Worm (Caenorhabditis elegans) whole organism, late embryonic: ENCODE results near the gene mms-19.

Experiments
- C38D4.7 ChIP-seq: fragments of 200-800 bp; sonication (Bioruptor generic); optimal IDR thresholded peaks from 2 replicates; lab custom pipeline; 2018; ENCODE audit warnings: mild to moderate bottlenecking, missing genetic modification characterization, moderate library complexity, missing compliant biosample characterization
- K02D7.2 ChIP-seq: sonication (generic microtip); optimal IDR thresholded peaks from 2 replicates; lab custom pipeline; 2017; ENCODE audit warnings: mild to moderate bottlenecking, missing genetic modification characterization, missing compliant biosample characterization
- K09A11.1 ChIP-seq: sonication (generic microtip); optimal IDR thresholded peaks from 2 replicates; lab custom pipeline; 2017; ENCODE audit warnings: antibody characterized with exemption, mild to moderate bottlenecking, missing genetic modification characterization, missing compliant biosample characterization; ENCODE audit not compliant: insufficient read depth
- T23F11.4 ChIP-seq: fragments of 200-800 bp; sonication (Bioruptor generic); optimal IDR thresholded peaks from 2 replicates; lab custom pipeline; 2018; ENCODE audit warnings: mild to moderate bottlenecking, missing genetic modification characterization, missing compliant biosample characterization
- ahr-1 ChIP-seq: sonication (generic microtip); optimal IDR thresholded peaks from 2 replicates; lab custom pipeline; 2016; ENCODE audit warnings: missing genetic modification characterization, missing compliant biosample characterization
- ceh-14 ChIP-seq: sonication (generic microtip); optimal IDR thresholded peaks from 2 replicates; lab custom pipeline; 2016; ENCODE audit warnings: missing genotype, missing genetic modification characterization, missing compliant biosample characterization
- ceh-18 ChIP-seq: sonication (generic microtip); optimal IDR thresholded peaks from 2 replicates; lab custom pipeline; 2016; ENCODE audit warnings: missing genetic modification characterization, missing compliant biosample characterization
- ceh-19 ChIP-seq: fragments of 200-800 bp; sonication (Bioruptor generic); optimal IDR thresholded peaks from 2 replicates; lab custom pipeline; 2018; ENCODE audit warnings: mild to moderate bottlenecking, missing genetic modification characterization, missing compliant biosample characterization
- ceh-22 ChIP-seq: sonication (generic microtip); optimal IDR thresholded peaks from 2 replicates; lab custom pipeline; 2017; ENCODE audit warnings: missing biosample characterization, missing genetic modification characterization
- ceh-24 ChIP-seq: sonication (generic microtip); optimal IDR thresholded peaks from 2 replicates; lab custom pipeline; 2016; ENCODE audit warnings: mild to moderate bottlenecking, missing genetic modification characterization, missing compliant biosample characterization
- ceh-34 ChIP-seq: sonication (generic microtip); optimal IDR thresholded peaks from 2 replicates; lab custom pipeline; 2016; ENCODE audit warnings: mild to moderate bottlenecking, missing genetic modification characterization, missing compliant biosample characterization
- ceh-6 ChIP-seq: fragments of 200-800 bp; sonication (Bioruptor generic); optimal IDR thresholded peaks from 2 replicates; lab custom pipeline; 2018; ENCODE audit warnings: mild to moderate bottlenecking, missing genetic modification characterization, missing compliant biosample characterization
- dmd-4 ChIP-seq: sonication (generic microtip); optimal IDR thresholded peaks from 2 replicates; lab custom pipeline; 2016; ENCODE audit warnings: borderline replicate concordance, missing genetic modification characterization, missing compliant biosample characterization
- dve-1 ChIP-seq: sonication (generic microtip); optimal IDR thresholded peaks from 2 replicates; lab custom pipeline; 2017; ENCODE audit warnings: antibody characterized with exemption, mild to moderate bottlenecking, missing genetic modification characterization, missing compliant biosample characterization
- elt-2 ChIP-seq: sonication (generic microtip); optimal IDR thresholded peaks from 2 replicates; lab custom pipeline; 2016; ENCODE audit warnings: missing genetic modification reagents, missing genetic modification characterization, missing compliant biosample characterization
- elt-4 ChIP-seq: sonication (generic microtip); optimal IDR thresholded peaks from 2 replicates; lab custom pipeline; 2016; ENCODE audit warnings: missing genetic modification characterization, missing compliant biosample characterization
- ets-4 ChIP-seq: sonication (generic microtip); optimal IDR thresholded peaks from 2 replicates; lab custom pipeline; 2016; ENCODE audit warnings: missing genetic modification characterization, missing compliant biosample characterization
- fax-1 ChIP-seq: sonication (generic microtip); optimal IDR thresholded peaks from 2 replicates; lab custom pipeline; 2016; ENCODE audit warnings: missing genotype, missing genetic modification characterization, missing compliant biosample characterization
- fkh-10 ChIP-seq: fragments of 150-350 bp; optimal IDR thresholded peaks from 2 replicates; lab custom pipeline; 2014; ENCODE audit warnings: missing biosample characterization, missing genetic modification reagents, missing genetic modification characterization
- fkh-6 ChIP-seq: sonication (generic microtip); optimal IDR thresholded peaks from 2 replicates; lab custom pipeline; 2016; ENCODE audit warnings: missing genetic modification characterization, missing compliant biosample characterization
- hlh-13 ChIP-seq: fragments of 200-800 bp; sonication (Bioruptor generic); optimal IDR thresholded peaks from 2 replicates; lab custom pipeline; 2018; ENCODE audit warnings: mild to moderate bottlenecking, missing genetic modification characterization, missing compliant biosample characterization
- hlh-8 ChIP-seq: sonication (generic microtip); optimal IDR thresholded peaks from 2 replicates; lab custom pipeline; 2016; ENCODE audit warnings: missing genotype, missing genetic modification characterization, missing compliant biosample characterization
- lin-11 ChIP-seq: fragments of 200-800 bp; sonication (Bioruptor generic); optimal IDR thresholded peaks from 2 replicates; lab custom pipeline; 2018; ENCODE audit warnings: mild to moderate bottlenecking, missing genetic modification characterization, missing compliant biosample characterization
- mec-3 ChIP-seq: sonication (generic microtip); optimal IDR thresholded peaks from 2 replicates; lab custom pipeline; 2016; ENCODE audit warnings: borderline replicate concordance, missing genetic modification characterization, missing compliant biosample characterization
- nhr-11 ChIP-seq: fragments of 150-350 bp; optimal IDR thresholded peaks from 2 replicates; lab custom pipeline; 2014; ENCODE audit warnings: missing biosample characterization, missing genetic modification characterization
- nhr-232 ChIP-seq: sonication (generic microtip); optimal IDR thresholded peaks from 2 replicates; lab custom pipeline; 2016; ENCODE audit warnings: missing genetic modification characterization, missing compliant biosample characterization
- npax-4 ChIP-seq: sonication (generic microtip); optimal IDR thresholded peaks from 2 replicates; lab custom pipeline; 2016; ENCODE audit warnings: missing genetic modification characterization, missing compliant biosample characterization
- pag-3 ChIP-seq: sonication (generic microtip); optimal IDR thresholded peaks from 2 replicates; lab custom pipeline; 2016; ENCODE audit warnings: missing compliant biosample characterization, missing genetic modification characterization, borderline replicate concordance
- pax-1 ChIP-seq: fragments of 150-350 bp; optimal IDR thresholded peaks from 2 replicates; lab custom pipeline; 2014; ENCODE audit warnings: missing biosample characterization, missing genetic modification characterization
- pha-4 ChIP-seq: fragments of 150-350 bp; optimal IDR thresholded peaks from 2 replicates; lab custom pipeline; 2018; ENCODE audit warnings: missing biosample characterization, missing genetic modification reagents, missing genetic modification characterization
- pros-1 ChIP-seq: fragments of 150-350 bp; optimal IDR thresholded peaks from 2 replicates; lab custom pipeline; 2014; ENCODE audit warnings: missing biosample characterization, missing genetic modification reagents, missing genetic modification characterization
- rnt-1 ChIP-seq: sonication (generic microtip); optimal IDR thresholded peaks from 2 replicates; lab custom pipeline; 2016; ENCODE audit warnings: missing genetic modification characterization, missing compliant biosample characterization
- sox-2 ChIP-seq: fragments of 200-800 bp; sonication (Bioruptor generic); IDR thresholded peaks from 2 replicates; pipeline ENCODE4 v1.3.6; 2022; ENCODE audit warnings: missing genetic modification reagents, missing genetic modification characterization, missing compliant biosample characterization
- sox-4 ChIP-seq: sonication (generic microtip); optimal IDR thresholded peaks from 2 replicates; lab custom pipeline; 2017; ENCODE audit warnings: mild to moderate bottlenecking, missing genetic modification characterization, inconsistent platforms, missing compliant biosample characterization
- syd-9 ChIP-seq: sonication (generic microtip); optimal IDR thresholded peaks from 2 replicates; lab custom pipeline; 2016; ENCODE audit warnings: mild to moderate bottlenecking, missing genetic modification characterization, moderate library complexity, missing compliant biosample characterization
- tbx-2 ChIP-seq: sonication (generic microtip); optimal IDR thresholded peaks from 2 replicates; lab custom pipeline; 2016; ENCODE audit warnings: missing genetic modification characterization, missing compliant biosample characterization
- ttx-3 ChIP-seq: sonication (generic microtip); optimal IDR thresholded peaks from 2 replicates; lab custom pipeline; 2016; ENCODE audit warnings: missing genetic modification reagents, missing genetic modification characterization, missing compliant biosample characterization
- ztf-16 ChIP-seq: sonication (generic microtip); optimal IDR thresholded peaks from 2 replicates; lab custom pipeline; 2017; ENCODE audit warnings: missing genetic modification characterization, missing compliant biosample characterization

The mms-19 gene

DNA sequence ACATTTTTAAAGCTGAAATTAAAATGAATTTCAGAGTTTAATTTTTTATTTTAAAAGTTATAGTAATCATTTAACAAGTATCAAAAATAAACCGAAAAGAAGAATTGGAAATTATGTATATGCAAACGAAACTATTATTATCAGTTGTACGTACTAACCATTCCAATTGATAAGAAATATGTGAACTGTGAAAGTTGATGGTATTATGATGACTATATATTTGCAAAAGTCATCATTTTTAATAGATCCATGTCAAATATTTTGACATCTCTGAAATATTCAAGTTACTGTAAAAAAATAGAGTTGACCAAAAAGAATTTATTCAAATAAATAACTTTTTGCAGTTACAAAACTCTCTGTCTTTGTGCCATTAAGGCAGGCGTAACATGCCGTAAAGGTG, 33.9 kb downstream of the mms-19 start, which contains the start of gene ugt-48:
ugt-48 (minus strand) TSS at position 12 of the 400 bp plus-strand sequence.
- TF ChIP-seq fax-1, result no peak
- no peak for TF ChIP-seq ceh-24 (tag; lab: Kevin White, UChicago)
- no peak for TF ChIP-seq sox-4 (tag; lab: Kevin White, UChicago)
- TF ChIP-seq hlh-13 (GFP tag; lab: Kevin White, UChicago), result no peak
- no peak for TF ChIP-seq hlh-8
- no peak for TF ChIP-seq ceh-14 (tag; lab: Kevin White, UChicago)
- no peak for TF ChIP-seq ceh-22
- no peak for TF ChIP-seq T23F11.4
- no peak for TF ChIP-seq ttx-3

DNA sequence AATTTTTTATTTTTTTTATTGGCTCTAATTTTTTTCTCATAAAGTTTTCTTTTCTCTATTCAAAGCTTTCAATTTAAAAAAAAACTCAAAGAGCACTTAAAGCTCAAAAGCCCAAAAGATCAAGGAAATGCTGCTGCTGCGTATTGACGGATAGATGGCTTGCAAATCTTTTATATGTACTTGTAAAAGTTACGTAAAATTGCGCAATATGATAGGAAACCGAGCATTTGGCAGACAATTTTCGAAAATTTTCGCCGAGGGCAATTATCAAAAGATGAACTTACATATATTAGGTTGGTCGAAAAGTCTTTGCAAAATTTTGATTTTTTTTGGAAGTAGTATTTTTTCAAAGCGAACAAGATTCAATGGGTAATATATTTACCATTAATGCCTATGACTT, 34.3 kb downstream of the mms-19 start:
- TF ChIP-seq ttx-3 (no peak), ets-4 (tag; lab: Kevin White, UChicago) (no peak), lin-11 (tag; lab: Kevin White, UChicago) (no peak), syd-9 (tag; lab: Kevin White, UChicago) (no peak), ceh-34 (tag; lab: Kevin White, UChicago) (no peak), fkh-10 (GFP tag; lab: Kevin White, UChicago) (no peak), K02D7.2 (no peak), ahr-1 (tag; lab: Kevin White, UChicago) (no peak), fax-1 (no peak), dmd-4 (tag; lab: Kevin White, UChicago) (no peak), mec-3 (no peak), dve-1 (tag; lab: Kevin White, UChicago) (no peak), C38D4.7 (GFP tag; lab: Kevin White, UChicago) (no peak), ceh-22 (no peak), npax-4 (tag; lab: Kevin White, UChicago) (no peak), pros-1 (no peak), rnt-1 (no peak), K09A11.1 (tag; lab: Kevin White, UChicago) (no peak)

DNA sequence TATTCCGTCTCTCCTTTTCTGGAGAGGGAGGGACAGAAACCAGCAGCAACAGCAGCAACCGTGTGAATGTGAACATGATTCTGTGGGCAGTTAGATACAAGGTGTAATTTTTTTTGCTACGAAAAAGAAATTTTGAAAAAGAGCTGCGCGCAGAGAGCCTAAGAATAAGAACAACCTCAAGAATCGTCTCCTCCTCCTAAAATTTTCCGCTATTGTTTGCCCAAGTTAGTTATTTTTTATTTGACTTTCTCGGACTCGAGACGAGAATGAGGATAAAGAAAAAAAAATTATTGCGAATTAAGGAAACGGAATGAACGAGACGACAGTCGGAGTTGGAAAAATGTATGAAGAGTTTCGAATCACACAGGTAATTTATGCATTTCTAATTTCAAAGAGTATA, 44.4 kb downstream of the mms-19 start, which contains the start of gene glb-5:
glb-5 (plus strand) TSS at position 301 of the 400 bp plus-strand sequence.
- TF ChIP-seq nhr-232, result no peak
- TF ChIP-seq elt-4 (tag; lab: Kevin White, UChicago), result no peak
- TF ChIP-seq tbx-2 (tag; lab: Kevin White, UChicago), result no peak
- TF ChIP-seq pag-3 (tag; lab: Kevin White, UChicago), result no peak
- no peak for TF ChIP-seq nhr-11 (tag; lab: Kevin White, UChicago)
- no peak for TF ChIP-seq fkh-6 (tag; lab: Kevin White, UChicago)
- TF ChIP-seq pax-1, result no peak
- no peak for TF ChIP-seq elt-2 (tag; lab: Kevin White, UChicago)
- no peak for TF ChIP-seq sox-2 (GFP tag; lab: Robert Waterston, UW)
- TF ChIP-seq ceh-14 (tag; lab: Kevin White, UChicago), result no peak
- TF ChIP-seq ceh-19, result no peak
- no peak for TF ChIP-seq sox-4 (tag; lab: Kevin White, UChicago)
- TF ChIP-seq ztf-16 (tag; lab: Kevin White, UChicago), result no peak
- no peak for TF ChIP-seq pha-4 (tag; lab: Kevin White, UChicago)
- TF ChIP-seq fkh-10 (GFP tag; lab: Kevin White, UChicago), result no peak
- no peak for TF ChIP-seq ceh-6 (GFP tag; lab: Kevin White, UChicago)
- TF ChIP-seq T23F11.4, result no peak
- no peak for TF ChIP-seq dve-1 (tag; lab: Kevin White, UChicago)
- TF ChIP-seq ceh-18 (tag; lab: Kevin White, UChicago), result no peak

DNA sequence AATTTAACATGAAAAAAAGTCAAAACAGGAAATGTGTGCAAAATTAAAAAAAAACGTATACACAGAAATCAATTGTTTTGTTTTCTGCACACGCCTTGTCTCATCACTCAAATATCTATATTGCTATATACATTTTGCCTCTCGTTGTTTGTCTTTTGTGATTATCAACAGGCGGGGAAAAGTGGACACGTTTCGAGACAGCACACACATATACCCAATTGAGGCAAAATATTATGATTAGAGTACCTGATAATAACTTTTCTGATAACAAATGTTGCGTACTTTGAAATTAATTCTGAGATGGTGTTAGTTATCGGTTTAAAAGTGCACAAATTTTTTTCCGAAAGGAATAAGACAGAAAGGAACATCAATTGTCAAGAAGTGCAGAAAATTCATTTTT, 45.7 kb downstream of the mms-19 start:
- TF ChIP-seq elt-2 (tag; lab: Kevin White, UChicago), result peak; percentile 91
- TF ChIP-seq ceh-6 (GFP tag; lab: Kevin White, UChicago), result no peak
- TF ChIP-seq, all 69 proteins: peak for 1
